Worm (Caenorhabditis elegans): Measurements from ENCODE around the gene mfsd-8.

Gene mfsd-8

DNA sequence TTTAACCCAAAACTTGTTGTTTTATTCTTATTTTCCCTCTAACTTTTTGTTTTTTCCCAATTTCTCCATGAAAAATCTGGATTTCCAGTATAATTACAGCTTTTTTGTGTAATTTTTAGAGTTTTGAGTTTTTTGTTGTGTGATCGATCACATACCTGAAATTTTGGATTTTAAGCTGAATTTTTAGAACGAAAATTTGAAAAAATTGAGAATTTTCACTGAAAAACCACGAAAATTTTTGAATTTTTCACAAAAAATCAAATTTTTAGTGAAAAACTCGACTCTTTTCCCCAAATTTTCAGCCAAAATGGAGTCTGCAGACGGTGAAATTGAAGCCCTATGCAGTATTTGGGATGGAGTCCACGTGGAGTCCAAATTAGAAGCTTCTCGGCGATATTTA lies 15.0 kb downstream of the mfsd-8 start, which contains the start of gene Y53G8AR.5:
Y53G8AR.5 (plus strand) TSS at position 301 of the 400 bp plus-strand sequence.
- no peak for TF ChIP-seq elt-2 (tag; optimal IDR thresholded peaks at IDR 0.05)
- no peak for TF ChIP-seq fkh-10 (GFP tag; optimal IDR thresholded peaks at IDR 0.05)
- no peak for TF ChIP-seq zag-1 (tag; optimal IDR thresholded peaks at IDR 0.05)
- TF ChIP-seq egl-27 (tag; optimal IDR thresholded peaks at IDR 0.05), result no peak

DNA sequence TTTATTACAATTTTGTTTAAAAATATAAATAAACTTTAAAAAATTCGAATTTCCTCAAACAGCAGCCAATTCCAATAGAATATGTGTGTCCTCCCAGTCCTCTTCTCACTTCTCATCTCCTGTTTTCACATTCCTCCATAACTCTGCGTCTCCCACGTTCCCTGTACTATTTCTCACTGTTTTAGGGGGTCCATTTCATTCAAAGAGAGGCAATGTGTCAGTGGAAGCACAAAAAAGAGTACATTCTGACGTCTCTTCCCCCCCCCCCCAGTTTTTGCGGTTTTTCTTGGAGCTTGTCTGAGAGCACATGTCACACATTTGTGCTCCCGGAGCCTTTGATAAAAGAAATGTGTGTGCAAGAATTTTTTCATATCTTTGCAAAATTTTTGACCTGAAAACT lies 22.4 kb downstream of the mfsd-8 start:
- TF ChIP-seq nfya-1 (tag; optimal IDR thresholded peaks at IDR 0.05; ENCODE audit: insufficient read depth), result peak; percentile 47
- no peak for TF ChIP-seq fkh-10 (GFP tag; optimal IDR thresholded peaks at IDR 0.05)
- TF ChIP-seq jun-1 (tag; optimal IDR thresholded peaks at IDR 0.05), result no peak
- TF ChIP-seq egl-5 (tag; optimal IDR thresholded peaks at IDR 0.05), result peak; percentile 71
- TF ChIP-seq egl-27 (tag; optimal IDR thresholded peaks at IDR 0.05), result no peak
- no peak for TF ChIP-seq elt-1 (tag; optimal IDR thresholded peaks at IDR 0.05)
- TF ChIP-seq nhr-28 (tag; optimal IDR thresholded peaks at IDR 0.05), result no peak
- peak; percentile 51 for TF ChIP-seq lin-39 (tag; optimal IDR thresholded peaks at IDR 0.05)

DNA sequence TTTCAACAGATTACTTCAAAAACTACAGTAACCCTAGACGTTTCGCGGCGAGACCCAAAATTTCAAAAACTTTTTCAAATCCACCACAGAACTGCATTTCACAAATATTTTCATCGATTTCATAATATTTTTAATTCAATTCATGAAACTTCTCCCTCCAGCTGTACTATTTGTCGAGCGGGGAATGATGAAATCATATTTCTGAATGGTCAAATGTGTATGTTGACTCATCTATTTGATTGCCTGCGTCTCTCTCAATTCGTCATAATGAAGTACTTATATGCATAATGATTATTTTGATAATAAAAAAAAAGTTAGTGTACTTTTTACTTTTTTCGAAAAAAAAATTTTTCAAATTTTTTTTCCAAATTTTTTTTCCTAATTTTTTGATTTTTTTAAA lies 24.2 kb downstream of the mfsd-8 start:
- TF ChIP-seq pha-4 (tag; optimal IDR thresholded peaks at IDR 0.05), result peak; percentile 86
- no peak for TF ChIP-seq ztf-11 (tag; optimal IDR thresholded peaks at IDR 0.05)
- no peak for TF ChIP-seq ZK546.5 (tag; optimal IDR thresholded peaks at IDR 0.05)
- TF ChIP-seq fos-1 (tag; optimal IDR thresholded peaks at IDR 0.05), result peak; percentile 41
- TF ChIP-seq jun-1 (tag; optimal IDR thresholded peaks at IDR 0.05), result peak; percentile 58
- peak; percentile 33 for TF ChIP-seq pqm-1 (tag; optimal IDR thresholded peaks at IDR 0.05)
- no peak for TF ChIP-seq aly-2 (tag; optimal IDR thresholded peaks at IDR 0.05)

DNA sequence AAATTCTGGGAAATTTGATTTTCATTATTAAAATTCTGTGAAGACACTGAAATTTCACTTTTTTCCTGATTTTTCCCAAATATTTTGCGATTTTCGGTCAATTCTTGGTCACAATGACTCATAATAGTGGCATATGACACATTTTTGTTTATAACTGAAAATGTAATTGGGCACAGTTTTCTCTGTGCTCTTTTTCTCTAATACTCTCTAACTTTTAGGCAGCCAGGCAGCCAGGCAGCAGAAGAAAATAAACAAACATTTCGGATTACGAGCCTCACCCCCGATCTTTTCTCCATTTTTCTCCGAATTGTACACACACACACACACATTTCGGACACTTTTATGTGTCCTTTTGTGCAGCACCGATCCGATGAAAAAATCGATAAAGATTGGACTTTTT lies 25.3 kb downstream of the mfsd-8 start:
- no peak for TF ChIP-seq ZK546.5 (tag; optimal IDR thresholded peaks at IDR 0.05)
- TF ChIP-seq pha-4 (tag; optimal IDR thresholded peaks at IDR 0.05), result peak; percentile 97

DNA sequence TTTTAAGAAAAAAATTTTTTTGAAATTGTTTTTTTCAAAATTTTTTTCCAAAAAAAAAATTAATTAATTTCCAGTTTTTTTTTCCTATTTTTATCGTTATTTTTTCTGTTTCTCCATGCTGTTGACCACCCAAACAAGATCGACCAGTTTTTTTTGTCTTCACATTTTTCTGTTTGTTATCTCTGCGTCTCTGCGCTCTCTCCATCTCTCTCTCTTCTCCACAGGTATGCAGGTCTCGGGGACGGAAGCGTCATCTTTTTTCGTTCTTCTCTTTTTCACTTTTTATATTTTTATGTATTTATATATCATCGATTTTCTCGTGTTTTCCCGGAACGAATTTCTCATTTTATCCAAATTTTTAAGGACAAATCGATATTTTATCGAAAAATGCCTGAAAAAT lies 26.8 kb downstream of the mfsd-8 start:
- TF ChIP-seq egl-5 (tag; optimal IDR thresholded peaks at IDR 0.05), result peak; percentile 10
- peak; percentile 26 for TF ChIP-seq nhr-23 (tag; optimal IDR thresholded peaks at IDR 0.05)
- no peak for TF ChIP-seq nhr-11 (tag; optimal IDR thresholded peaks at IDR 0.05)
- TF ChIP-seq hmg-11 (tag; optimal IDR thresholded peaks at IDR 0.05), result peak; percentile 37
- no peak for TF ChIP-seq lin-39 (tag; optimal IDR thresholded peaks at IDR 0.05)
- TF ChIP-seq elt-1 (tag; optimal IDR thresholded peaks at IDR 0.05), result no peak
- TF ChIP-seq pha-4 (tag; optimal IDR thresholded peaks at IDR 0.05), result peak; percentile 59
- TF ChIP-seq lin-15B (tag; optimal IDR thresholded peaks at IDR 0.05), result no peak
- TF ChIP-seq nfya-1 (tag; optimal IDR thresholded peaks at IDR 0.05; ENCODE audit: insufficient read depth), result peak; percentile 36

DNA sequence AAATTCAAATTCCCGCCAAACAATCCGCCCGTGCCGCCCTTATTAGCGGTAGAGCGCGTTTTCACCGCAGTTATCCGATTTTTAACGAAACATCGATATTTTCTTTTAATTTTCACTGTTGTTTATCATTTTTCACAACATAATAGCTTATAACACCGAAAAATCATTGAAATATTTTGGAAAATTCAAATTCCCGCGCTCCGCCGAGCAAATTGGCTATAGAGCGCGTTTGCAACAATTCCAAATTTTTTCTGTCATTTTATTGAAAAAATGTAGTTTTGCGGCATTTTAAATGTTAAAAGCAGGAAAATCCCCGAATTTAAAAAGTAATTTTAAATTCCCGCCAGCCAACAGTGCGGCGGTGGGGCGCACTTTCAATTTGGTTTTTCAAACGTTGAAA lies 27.6 kb downstream of the mfsd-8 start:
- no peak for TF ChIP-seq elt-3 (tag; optimal IDR thresholded peaks at IDR 0.05)
- no peak for TF ChIP-seq nhr-67 (tag; optimal IDR thresholded peaks at IDR 0.05)
- no peak for TF ChIP-seq nhr-28 (tag; optimal IDR thresholded peaks at IDR 0.05)
- TF ChIP-seq nhr-12 (tag; optimal IDR thresholded peaks at IDR 0.05), result no peak
- TF ChIP-seq nhr-43 (tag; optimal IDR thresholded peaks at IDR 0.05; ENCODE audit: poor library complexity, severe bottlenecking), result no peak
- TF ChIP-seq tbx-2 (tag; optimal IDR thresholded peaks at IDR 0.05), result no peak
- no peak for TF ChIP-seq lin-39 (tag; optimal IDR thresholded peaks at IDR 0.05)
- no peak for TF ChIP-seq fkh-2 (tag; optimal IDR thresholded peaks at IDR 0.05)
- no peak for TF ChIP-seq R02D3.7 (tag; optimal IDR thresholded peaks at IDR 0.05)

DNA sequence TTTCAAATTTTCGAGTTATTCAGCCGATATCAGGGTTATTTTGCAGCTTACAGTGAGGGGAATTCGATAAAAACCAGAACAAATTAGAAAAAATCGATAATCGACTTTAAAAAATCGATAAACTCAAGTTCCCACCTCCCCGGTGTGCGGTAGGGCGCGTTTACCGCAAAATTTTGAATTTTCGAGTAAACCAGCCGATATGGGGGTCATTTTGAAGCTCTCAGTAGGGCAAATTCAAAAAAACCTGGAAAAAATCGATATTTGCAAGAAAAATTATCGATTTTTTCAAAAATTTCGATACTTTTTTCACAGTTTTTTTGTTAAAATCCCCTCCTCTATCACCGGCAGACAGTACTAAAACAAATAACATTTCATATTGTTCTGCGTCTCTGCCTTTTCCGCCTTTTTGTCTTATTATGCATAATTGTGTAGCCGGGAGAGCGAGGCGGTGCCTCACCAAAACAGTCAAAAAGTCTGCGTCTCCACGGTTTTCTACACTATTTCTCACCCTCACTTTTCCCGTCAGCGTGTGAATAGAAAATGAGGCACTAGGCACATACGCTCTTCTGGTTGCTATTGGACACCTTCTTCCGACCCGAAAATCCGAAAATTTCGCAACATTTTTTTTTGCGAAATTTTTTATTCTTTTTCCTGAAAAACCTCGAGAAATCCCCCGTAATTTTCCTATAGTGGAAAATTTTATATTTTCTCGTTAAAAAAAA lies 28.9 kb downstream of the mfsd-8 start, which contains the start of gene ral-1:
ral-1 (plus strand) TSS at position 435 of the 722 bp plus-strand sequence.
- TF ChIP-seq nfya-1 (tag; optimal IDR thresholded peaks at IDR 0.05; ENCODE audit: insufficient read depth) (peak; percentile 22), eor-1 (tag; optimal IDR thresholded peaks at IDR 0.05) (no peak), nhr-12 (tag; optimal IDR thresholded peaks at IDR 0.05) (no peak), ceh-28 (tag; optimal IDR thresholded peaks at IDR 0.05) (peak; percentile 78), tbx-2 (tag; optimal IDR thresholded peaks at IDR 0.05) (no peak), unc-39 (tag; optimal IDR thresholded peaks at IDR 0.05) (no peak), pha-4 (tag; optimal IDR thresholded peaks at IDR 0.05) (peak; percentile 4), pqm-1 (tag; optimal IDR thresholded peaks at IDR 0.05) (peak; percentile 4), hmg-11 (tag; optimal IDR thresholded peaks at IDR 0.05) (peak; percentile 30)
